Worm (Caenorhabditis elegans) whole organism, L4/young adult: ENCODE results near the gene oac-39.

Source experiments
- W03F9.2 ChIP-seq: fragments of 150-350 bp; optimal IDR thresholded peaks from 2 replicates; lab custom pipeline; 2014; ENCODE audit warnings: missing biosample characterization, missing genetic modification characterization
- dao-5 ChIP-seq: sonication (generic microtip); optimal IDR thresholded peaks from 2 replicates; lab custom pipeline; 2016; ENCODE audit warnings: missing genotype, missing genetic modification characterization, moderate library complexity, missing compliant biosample characterization
- him-1 ChIP-seq: sonication (generic microtip); optimal IDR thresholded peaks from 2 replicates; lab custom pipeline; 2016; ENCODE audit warnings: missing genotype, missing genetic modification reagents, missing genetic modification characterization, missing compliant biosample characterization

DNA sequence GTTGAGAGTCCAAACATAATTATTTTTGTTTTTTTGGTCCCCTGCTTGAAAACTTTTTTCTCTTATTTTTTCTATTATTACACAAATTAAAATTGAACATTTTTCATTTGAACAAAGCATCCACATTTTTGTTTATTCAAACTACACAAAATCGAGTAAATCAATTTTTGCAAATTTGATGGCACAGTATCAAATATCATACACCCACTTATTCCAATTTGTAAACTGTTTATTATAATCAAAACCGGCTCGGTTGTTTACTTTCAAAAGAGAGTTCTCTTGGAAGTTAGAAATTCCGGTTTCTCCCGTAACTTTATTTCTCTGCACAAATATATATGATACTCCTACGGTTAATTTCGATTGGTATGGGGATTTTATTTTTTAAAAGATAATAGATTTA is 16.5 kb upstream of the oac-39 start, which contains the start of gene lgc-26:
- TF ChIP-seq him-1 (tag; lab: Kevin White, UChicago): no peak
- TF ChIP-seq W03F9.2 (tag; lab: Kevin White, UChicago): no peak
- no peak for TF ChIP-seq dao-5 (tag; lab: Kevin White, UChicago)
